Worm (Caenorhabditis elegans): ENCODE data around the gene pqn-39.
A peak's percentile ranks its signal among the peaks of the same experiment; 100 is the strongest.

pqn-39 gene

DNA sequence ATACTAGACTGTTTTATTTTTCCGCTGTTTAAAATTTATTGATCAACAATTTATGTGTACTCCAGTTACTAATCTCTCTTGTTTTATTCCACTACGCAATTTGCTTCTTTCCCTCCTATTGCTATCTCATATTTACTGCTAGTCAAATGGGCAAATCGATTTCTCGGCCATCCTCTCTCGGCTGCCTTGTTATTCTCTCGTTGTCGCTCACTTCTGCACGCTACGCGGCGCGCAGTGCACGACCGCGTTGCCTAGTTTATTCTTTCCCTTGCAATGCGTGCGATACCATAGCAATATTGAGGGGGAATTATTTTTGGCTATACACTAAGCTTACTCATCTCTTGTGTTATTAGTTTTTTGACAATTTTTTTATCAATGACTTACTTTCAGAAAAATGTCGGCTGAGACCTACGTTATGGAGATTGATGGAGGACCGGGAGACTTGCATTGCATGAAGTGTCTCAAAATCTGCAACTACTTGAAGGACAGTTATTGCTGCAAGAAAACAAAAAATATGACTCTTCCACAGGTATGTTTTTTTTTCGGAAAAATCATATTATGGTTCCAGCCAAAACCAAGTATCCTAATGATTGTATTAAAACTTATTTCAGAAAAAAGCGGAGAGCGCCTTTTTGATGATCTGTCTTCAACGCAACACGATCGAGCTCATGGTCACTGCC, 9.1 kb upstream of the pqn-39 start, which contains the start of gene F48F7.6:
TSS of gene F48F7.6 (plus strand) at position 391 of the 680 bp plus-strand sequence.
- TF ChIP-seq dao-5 (tag; optimal IDR thresholded peaks at IDR 0.05): no peak
- TF ChIP-seq him-1 (tag; optimal IDR thresholded peaks at IDR 0.05): peak; percentile 53
- TF ChIP-seq W03F9.2 (tag; optimal IDR thresholded peaks at IDR 0.05): no peak

DNA sequence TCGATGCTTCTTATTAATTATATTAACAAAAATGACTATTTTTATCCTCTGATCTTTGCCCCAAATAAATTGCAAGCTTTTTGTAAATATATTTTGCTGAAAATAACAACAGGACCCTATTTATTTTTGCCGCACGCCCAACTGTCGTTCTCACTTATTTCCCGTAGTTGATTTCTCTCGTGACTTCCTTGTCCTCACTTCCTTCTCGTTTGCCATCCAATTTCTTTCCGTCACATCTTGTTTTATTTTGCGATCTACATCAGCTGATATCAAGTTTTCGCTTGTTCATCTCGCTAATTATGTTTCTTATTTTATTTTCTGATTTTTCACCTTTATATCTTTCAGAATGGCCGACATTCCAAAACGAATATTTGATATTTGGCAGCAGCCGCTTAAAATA, 6.8 kb upstream of the pqn-39 start, which contains the start of gene F48F7.5:
TSS of gene F48F7.5 (plus strand) at position 340 of the 400 bp plus-strand sequence.
- no peak for TF ChIP-seq W03F9.2 (tag; optimal IDR thresholded peaks at IDR 0.05)
- TF ChIP-seq him-1 (tag; optimal IDR thresholded peaks at IDR 0.05): no peak
- no peak for TF ChIP-seq dao-5 (tag; optimal IDR thresholded peaks at IDR 0.05)

DNA sequence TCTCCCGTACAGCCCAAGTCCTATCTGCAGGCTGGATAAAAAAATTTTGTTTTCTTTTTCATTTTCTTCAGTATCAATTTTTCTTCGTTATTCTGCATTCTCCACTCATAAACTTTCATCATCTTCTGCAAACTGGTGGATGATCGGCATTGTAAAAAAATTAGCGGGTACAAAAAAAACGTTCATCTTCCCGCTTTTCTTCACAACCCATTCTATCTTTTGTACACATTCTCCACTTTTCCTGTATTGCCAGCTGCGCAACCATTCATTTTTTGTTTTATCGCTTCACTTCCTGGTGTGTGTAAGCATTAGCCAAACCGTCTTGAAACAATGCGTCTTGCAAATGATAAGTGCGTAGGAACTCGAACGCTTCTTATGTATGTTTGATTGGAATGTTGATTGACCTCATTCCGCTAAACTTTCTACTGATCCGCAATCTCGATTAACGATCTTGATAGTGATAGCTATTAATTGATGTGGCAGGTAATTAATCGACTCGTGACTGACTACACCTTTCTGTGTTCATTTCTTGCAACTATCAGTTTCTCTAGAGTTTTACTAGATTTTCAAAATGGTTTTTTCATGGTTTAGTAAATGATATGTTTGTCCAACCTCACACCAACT, 6.1 kb upstream of the pqn-39 start:
- TF ChIP-seq him-1 (tag; optimal IDR thresholded peaks at IDR 0.05) (no peak), dao-5 (tag; optimal IDR thresholded peaks at IDR 0.05) (no peak), W03F9.2 (tag; optimal IDR thresholded peaks at IDR 0.05) (no peak)

DNA sequence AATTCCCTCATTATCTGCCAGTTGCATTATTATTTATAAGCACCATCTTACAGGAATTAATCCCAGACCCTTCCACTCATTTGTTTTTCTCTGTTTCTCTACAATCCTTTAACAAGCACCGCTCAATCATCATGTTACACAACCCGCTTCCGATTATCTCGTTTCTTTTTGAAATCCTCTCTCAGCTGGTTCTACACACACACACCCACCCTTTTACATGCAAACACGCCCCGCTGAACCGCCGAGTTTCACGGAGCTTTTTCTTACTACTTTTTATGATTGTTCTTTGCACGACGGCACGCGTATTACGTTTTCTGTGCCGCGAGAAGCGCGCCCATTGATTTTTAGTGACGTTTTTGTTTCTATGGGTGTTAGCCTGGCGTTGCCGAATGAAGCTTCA, 5.3 kb upstream of the pqn-39 start:
- TF ChIP-seq dao-5 (tag; optimal IDR thresholded peaks at IDR 0.05) (no peak), W03F9.2 (tag; optimal IDR thresholded peaks at IDR 0.05) (no peak), him-1 (tag; optimal IDR thresholded peaks at IDR 0.05) (no peak)

DNA sequence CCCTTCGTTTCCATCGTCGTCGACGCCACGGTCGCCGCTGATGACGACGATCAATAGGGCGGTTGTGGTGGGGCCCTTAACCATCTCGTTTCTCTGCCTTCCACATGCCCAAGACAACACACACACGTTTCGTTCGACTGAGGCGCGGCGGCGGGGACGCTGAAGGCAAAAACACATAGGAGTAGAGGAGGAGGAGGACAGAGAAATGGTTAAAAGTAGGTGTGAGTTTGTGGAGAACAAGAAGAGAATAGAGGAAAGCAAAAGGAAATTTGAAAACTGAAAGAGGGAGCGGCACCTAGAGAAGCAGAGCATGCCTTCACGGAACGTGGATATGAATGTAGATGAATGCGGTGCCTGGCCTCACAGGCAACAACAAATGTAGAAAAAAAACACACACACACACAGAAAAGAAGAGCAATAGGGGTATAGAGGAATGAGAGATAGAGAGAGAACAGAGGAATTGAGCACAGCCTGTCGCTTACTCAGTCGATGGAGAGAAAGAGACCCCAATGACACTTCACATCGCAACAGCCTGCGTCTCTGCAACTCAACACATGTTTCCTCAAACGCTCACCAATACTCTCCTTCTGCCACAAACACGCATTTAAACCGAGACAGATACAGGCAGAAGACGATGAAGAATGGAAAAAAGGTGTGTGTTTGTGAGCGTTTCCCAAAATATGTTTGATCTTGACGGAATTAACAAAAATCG, 937 bp upstream of the pqn-39 start:
- TF ChIP-seq dao-5 (tag; optimal IDR thresholded peaks at IDR 0.05): no peak
- TF ChIP-seq W03F9.2 (tag; optimal IDR thresholded peaks at IDR 0.05): peak; percentile 57
- peak; percentile 86 for TF ChIP-seq him-1 (tag; optimal IDR thresholded peaks at IDR 0.05)

DNA sequence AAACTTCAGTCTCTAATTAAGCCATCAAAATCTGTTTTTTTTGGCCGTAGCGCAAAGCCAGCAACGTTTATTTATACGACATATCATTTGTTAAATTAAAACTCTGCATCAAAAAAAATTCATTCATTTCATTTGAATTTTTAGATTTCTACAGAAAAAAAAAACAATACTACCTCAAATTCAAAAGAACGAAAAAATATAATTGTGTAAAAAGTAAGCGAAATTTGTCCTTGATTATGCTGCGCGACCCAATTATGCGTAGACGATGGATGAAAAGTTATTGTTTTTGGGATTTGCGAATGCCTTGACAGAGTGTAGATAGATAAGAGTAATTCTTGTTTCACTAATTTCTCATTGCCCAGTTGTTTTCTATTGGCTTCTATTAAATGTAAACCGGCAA, 5.3 kb downstream of the pqn-39 start, which contains the start of gene F48F7.3:
TSS of gene F48F7.3 (plus strand) at position 301 of the 400 bp plus-strand sequence.
- no peak for TF ChIP-seq him-1 (tag; optimal IDR thresholded peaks at IDR 0.05)
- no peak for TF ChIP-seq W03F9.2 (tag; optimal IDR thresholded peaks at IDR 0.05)
- TF ChIP-seq dao-5 (tag; optimal IDR thresholded peaks at IDR 0.05): no peak

DNA sequence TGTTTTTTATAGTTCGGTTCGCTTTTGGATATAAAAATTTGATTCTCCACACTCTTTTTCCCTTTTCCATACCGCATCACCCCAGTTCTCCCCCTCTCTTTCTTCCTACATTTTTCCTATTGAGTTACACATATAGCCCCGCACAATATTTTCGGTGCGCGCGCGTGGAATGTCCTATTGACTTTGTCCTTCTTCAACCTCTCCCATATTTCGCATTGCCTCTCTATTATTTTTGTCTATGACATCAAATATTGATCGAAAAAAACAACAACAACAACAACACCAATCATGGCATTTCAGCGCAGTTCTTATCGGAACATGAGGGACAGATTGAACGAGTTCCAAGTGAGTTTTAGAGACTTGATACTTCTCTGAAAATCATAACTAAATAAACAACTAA, 8.6 kb downstream of the pqn-39 start, which contains the start of gene syx-2:
TSS of gene syx-2 (plus strand) at position 301 of the 400 bp plus-strand sequence.
- no peak for TF ChIP-seq him-1 (tag; optimal IDR thresholded peaks at IDR 0.05)
- no peak for TF ChIP-seq W03F9.2 (tag; optimal IDR thresholded peaks at IDR 0.05)
- no peak for TF ChIP-seq dao-5 (tag; optimal IDR thresholded peaks at IDR 0.05)

DNA sequence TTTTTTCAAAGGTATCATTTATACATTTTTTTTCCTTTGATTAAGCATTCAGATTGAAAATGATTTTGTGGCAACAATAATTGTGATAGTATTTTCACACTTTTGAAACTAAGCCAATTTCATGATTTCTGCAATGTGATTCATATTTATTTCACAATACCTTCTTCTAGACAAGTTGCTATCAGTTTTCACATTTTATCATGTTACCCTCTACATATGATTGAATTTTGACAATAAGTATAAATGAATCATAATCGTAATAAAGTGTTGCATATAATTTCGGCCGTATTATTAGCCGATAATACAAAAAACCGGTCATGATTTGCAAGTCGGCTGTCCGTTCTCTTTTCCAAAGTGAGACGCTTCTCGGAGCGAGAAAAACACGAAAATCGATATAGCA, 9.1 kb downstream of the pqn-39 start:
- TF ChIP-seq dao-5 (tag; optimal IDR thresholded peaks at IDR 0.05) (no peak), W03F9.2 (tag; optimal IDR thresholded peaks at IDR 0.05) (no peak), him-1 (tag; optimal IDR thresholded peaks at IDR 0.05) (no peak)

DNA sequence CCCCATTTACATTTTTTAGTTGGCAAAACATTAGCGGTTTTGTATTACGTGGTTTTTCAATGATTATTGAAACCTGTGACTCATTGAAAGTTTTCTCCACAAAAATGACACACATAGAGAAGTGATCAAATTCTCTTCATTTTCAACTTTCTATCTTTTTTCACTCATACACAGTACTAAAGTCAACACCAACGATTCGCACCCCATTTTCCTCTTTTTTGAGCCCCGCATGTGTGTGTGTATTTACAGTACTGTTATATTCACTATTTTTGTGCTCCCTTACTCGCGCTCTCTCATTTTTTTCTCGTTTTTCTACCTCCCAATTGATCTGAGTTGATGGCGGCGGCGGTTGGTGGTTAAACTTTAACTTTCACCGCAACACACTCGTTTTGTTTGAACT, 10.0 kb downstream of the pqn-39 start:
- TF ChIP-seq him-1 (tag; optimal IDR thresholded peaks at IDR 0.05): no peak
- no peak for TF ChIP-seq dao-5 (tag; optimal IDR thresholded peaks at IDR 0.05)
- no peak for TF ChIP-seq W03F9.2 (tag; optimal IDR thresholded peaks at IDR 0.05)

DNA sequence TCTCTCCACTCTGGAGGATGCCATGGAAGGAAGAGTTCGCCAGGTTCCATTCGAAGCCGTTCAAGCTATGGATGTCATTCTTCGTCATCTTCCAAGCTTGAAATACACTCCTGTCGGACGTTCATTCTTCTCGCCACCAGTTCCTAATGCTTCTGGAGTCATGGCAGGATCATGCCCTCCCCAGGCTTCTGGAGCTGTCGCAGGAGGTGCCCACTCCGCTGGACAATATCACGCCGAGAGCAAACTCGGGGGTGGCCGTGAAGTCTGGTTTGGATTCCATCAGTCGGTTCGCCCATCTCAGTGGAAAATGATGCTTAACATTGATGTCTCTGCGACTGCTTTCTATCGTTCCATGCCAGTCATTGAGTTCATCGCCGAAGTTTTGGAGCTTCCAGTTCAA, 16.1 kb downstream of the pqn-39 start:
- TF ChIP-seq dao-5 (tag; optimal IDR thresholded peaks at IDR 0.05): no peak
- no peak for TF ChIP-seq him-1 (tag; optimal IDR thresholded peaks at IDR 0.05)
- no peak for TF ChIP-seq W03F9.2 (tag; optimal IDR thresholded peaks at IDR 0.05)

DNA sequence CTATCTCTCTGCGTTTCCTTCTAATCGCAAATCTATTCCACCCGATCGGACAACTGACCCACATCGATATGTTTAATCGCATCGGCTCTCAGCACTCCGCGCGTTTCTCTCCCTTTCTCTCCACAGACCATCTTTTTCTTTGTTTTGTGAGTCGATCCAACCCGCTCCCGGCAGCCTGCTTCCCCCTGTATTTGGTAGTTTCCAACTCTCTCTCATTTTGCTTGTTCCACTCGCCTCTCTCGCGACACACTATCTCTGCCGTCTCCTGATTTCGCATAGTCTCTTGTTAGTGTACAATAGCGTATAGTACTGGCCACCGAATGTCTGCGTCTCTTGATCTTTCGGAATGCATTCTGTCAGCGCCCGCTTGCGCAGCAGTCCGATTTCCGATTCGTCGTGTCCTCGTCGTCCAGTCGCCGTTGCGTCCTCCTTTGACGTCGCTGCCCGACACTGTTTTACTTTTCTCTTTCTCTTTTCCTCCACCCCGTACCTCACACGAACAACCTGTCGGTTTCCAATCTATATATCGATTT, 17.8 kb downstream of the pqn-39 start:
- TF ChIP-seq him-1 (tag; optimal IDR thresholded peaks at IDR 0.05): no peak
- peak; percentile 25 for TF ChIP-seq W03F9.2 (tag; optimal IDR thresholded peaks at IDR 0.05)
- TF ChIP-seq dao-5 (tag; optimal IDR thresholded peaks at IDR 0.05): no peak

DNA sequence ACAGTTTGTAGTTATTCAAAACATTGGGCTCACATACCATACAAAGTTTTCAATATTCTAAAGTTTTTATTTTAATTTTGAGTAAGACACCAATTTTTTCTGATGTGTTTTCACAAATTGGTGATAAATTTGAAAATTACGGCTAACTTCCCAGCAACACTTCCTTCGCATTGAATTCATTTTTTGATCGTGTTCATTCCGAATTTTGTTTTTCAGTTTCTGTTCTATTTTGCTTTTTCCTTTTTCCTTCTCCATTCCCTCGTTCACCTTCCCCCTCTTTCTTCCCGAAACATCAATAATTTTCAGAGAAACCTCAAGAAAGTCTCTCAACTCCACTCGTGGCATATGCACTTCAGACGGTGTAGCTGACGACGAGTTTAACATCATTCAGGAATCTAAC, 19.7 kb downstream of the pqn-39 start, which contains the start of gene alg-1:
TSS of gene alg-1 (plus strand) at position 301 of the 400 bp plus-strand sequence.
- no peak for TF ChIP-seq him-1 (tag; optimal IDR thresholded peaks at IDR 0.05)
- TF ChIP-seq W03F9.2 (tag; optimal IDR thresholded peaks at IDR 0.05): no peak
- no peak for TF ChIP-seq dao-5 (tag; optimal IDR thresholded peaks at IDR 0.05)

DNA sequence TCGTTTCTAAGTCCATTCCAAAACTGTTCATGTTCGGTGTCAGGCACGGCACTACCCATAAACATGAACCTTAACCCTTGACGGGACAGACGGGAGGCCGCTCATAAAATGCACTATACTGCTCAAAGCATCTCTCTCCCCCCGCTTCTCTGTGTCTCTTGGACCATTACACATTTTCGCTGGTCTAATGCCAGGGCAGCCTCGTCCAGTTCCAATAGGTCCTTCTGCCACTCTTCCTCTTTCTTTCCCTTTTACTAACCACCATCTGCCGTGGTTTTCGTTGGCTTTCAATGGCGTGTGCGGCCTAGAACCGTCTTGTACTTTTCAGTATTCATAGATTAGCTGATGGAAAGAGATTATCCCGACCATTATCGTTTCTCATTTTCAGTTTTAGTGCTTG, 20.3 kb downstream of the pqn-39 start:
- no peak for TF ChIP-seq W03F9.2 (tag; optimal IDR thresholded peaks at IDR 0.05)
- no peak for TF ChIP-seq him-1 (tag; optimal IDR thresholded peaks at IDR 0.05)
- no peak for TF ChIP-seq dao-5 (tag; optimal IDR thresholded peaks at IDR 0.05)

Data from whole organism, L4/young adult.